Fruit fly (Drosophila melanogaster) whole organism, pupa: Measurements from ENCODE around the gene CG42693.

ENCODE experiments used
- CG12605 ChIP-seq: fragments of 200-800 bp; sonication (Bioruptor generic); IDR thresholded peaks from 2 replicates; pipeline ENCODE4 v1.3.6; 2022; ENCODE audit warnings: missing biosample characterization, missing genetic modification characterization
- CG13204 ChIP-seq: fragments of 200-800 bp; sonication (Bioruptor generic); optimal IDR thresholded peaks from 2 replicates; lab custom pipeline; 2018; ENCODE audit warnings: missing biosample characterization, mild to moderate bottlenecking, missing genetic modification characterization, moderate library complexity
- CG15710 ChIP-seq: fragments of 200-800 bp; sonication (Bioruptor generic); optimal IDR thresholded peaks from 2 replicates; lab custom pipeline; 2018; ENCODE audit warnings: missing biosample characterization, mild to moderate bottlenecking, missing genetic modification characterization, moderate library complexity
- CG32121 ChIP-seq: fragments of 200-800 bp; sonication (Bioruptor generic); IDR thresholded peaks from 2 replicates; pipeline ENCODE4 v1.3.6; 2022; ENCODE audit warnings: missing biosample characterization, missing genetic modification characterization
- CG8159 ChIP-seq: fragments of 200-800 bp; sonication (Bioruptor generic); optimal IDR thresholded peaks from 3 replicates; lab custom pipeline; 2018; ENCODE audit warnings: missing biosample characterization, mild to moderate bottlenecking, missing genetic modification characterization, moderate library complexity
- CG9948 ChIP-seq: fragments of 200-800 bp; sonication (Bioruptor generic); optimal IDR thresholded peaks from 2 replicates; lab custom pipeline; 2018; ENCODE audit warnings: missing biosample characterization, mild to moderate bottlenecking, missing genetic modification characterization, moderate library complexity
- EcR ChIP-seq: fragments of 200-800 bp; sonication (Bioruptor generic); optimal IDR thresholded peaks from 3 replicates; lab custom pipeline; 2019; ENCODE audit warnings: missing biosample characterization, missing genetic modification characterization, mild to moderate bottlenecking, moderate library complexity, missing genetic modification reagents
- Ets98B ChIP-seq: fragments of 200-800 bp; sonication (Bioruptor generic); IDR thresholded peaks from 2 replicates; pipeline ENCODE4 v1.3.6; 2022; ENCODE audit warnings: missing biosample characterization, missing genetic modification characterization
- gl ChIP-seq: fragments of 200-800 bp; sonication (Bioruptor generic); optimal IDR thresholded peaks from 2 replicates; lab custom pipeline; 2018; ENCODE audit warnings: missing biosample characterization, mild to moderate bottlenecking, missing genetic modification characterization

- TF ChIP-seq CG15710 (tag; lab: Kevin White, UChicago): no peak
- peak; percentile 25 for TF ChIP-seq Ets98B (GFP tag; lab: Robert Waterston, UW)
- no peak for TF ChIP-seq CG13204 (GFP tag; lab: Kevin White, UChicago)
- TF ChIP-seq CG32121: no peak
- TF ChIP-seq EcR (GFP tag; lab: Kevin White, UChicago): no peak
- TF ChIP-seq CG12605 (GFP tag; lab: Robert Waterston, UW): peak; percentile 16; the same call in 1 of the 2 replicates
- TF ChIP-seq gl (tag; lab: Kevin White, UChicago): no peak
- TF ChIP-seq CG8159: no peak
- TF ChIP-seq CG9948 (tag; lab: Kevin White, UChicago): peak; percentile 10
Observed at dm6 chr3R:31712585-31712984, 4.4 kb upstream of the CG42693 start.
